Worm (Caenorhabditis elegans) whole organism, young adult: Measurements from ENCODE around the gene T28H11.7.
"Not testable (repeated sequence)": the region's sequence is repeated elsewhere in the genome, so short reads cannot be mapped to it uniquely, and the experiment has no call there.

Experiments used
- lin-35 ChIP-seq, 3 experiments: fragments of 150-350 bp in 2 of 3; sonication (generic microtip) in 1 of 3; optimal IDR thresholded peaks; 2 replicates each; lab custom pipeline; 2014 to 2018; ENCODE audit warnings: missing biosample characterization in 3 of 3, missing genetic modification characterization in 3 of 3, missing genetic modification reagents in 3 of 3
- ztf-3 ChIP-seq: fragments of 200-800 bp; sonication (Bioruptor generic); optimal IDR thresholded peaks from 2 replicates; lab custom pipeline; 2018; ENCODE audit warnings: mild to moderate bottlenecking, missing genetic modification characterization, missing compliant biosample characterization

ce11 chrIV:5011025-5011424 is 6.0 kb downstream of the T28H11.7 start:
- not testable (repeated sequence) for TF ChIP-seq lin-35 (GFP tag; optimal IDR thresholded peaks at IDR 0.05; lab: Kevin White, UChicago); ztf-3 (GFP tag; lab: Kevin White, UChicago)
